Worm (Caenorhabditis elegans): ENCODE results near the gene mtl-2.

- TF ChIP-seq nhr-237 (tag; optimal IDR thresholded peaks at IDR 0.05): no peak
- no peak for TF ChIP-seq nhr-76 (tag; optimal IDR thresholded peaks at IDR 0.05)
- TF ChIP-seq hlh-30 (tag; optimal IDR thresholded peaks at IDR 0.05; ENCODE audit: insufficient read depth): no peak
- TF ChIP-seq zag-1 (tag; optimal IDR thresholded peaks at IDR 0.05): no peak
- no peak for TF ChIP-seq F10B5.3 (tag; optimal IDR thresholded peaks at IDR 0.05)
- TF ChIP-seq F49E8.2 (tag; optimal IDR thresholded peaks at IDR 0.05; ENCODE audit: borderline replicate concordance): no peak
- no peak for TF ChIP-seq skn-1 (tag; optimal IDR thresholded peaks at IDR 0.05)
- no peak for TF ChIP-seq ztf-11 (tag; optimal IDR thresholded peaks at IDR 0.05)
Measured at ce11 chrV:14017476-14017875, 997 bp downstream of the mtl-2 start, which contains the start of gene srh-308.
